Worm (Caenorhabditis elegans) whole organism, L4/young adult: ENCODE data around the gene fbxb-102.

ENCODE experiments used
- W03F9.2 ChIP-seq: fragments of 150-350 bp; optimal IDR thresholded peaks from 2 replicates; lab custom pipeline; 2014; ENCODE audit warnings: missing biosample characterization, missing genetic modification characterization
- dao-5 ChIP-seq: sonication (generic microtip); optimal IDR thresholded peaks from 2 replicates; lab custom pipeline; 2016; ENCODE audit warnings: missing genotype, missing genetic modification characterization, moderate library complexity, missing compliant biosample characterization
- him-1 ChIP-seq: sonication (generic microtip); optimal IDR thresholded peaks from 2 replicates; lab custom pipeline; 2016; ENCODE audit warnings: missing genotype, missing genetic modification reagents, missing genetic modification characterization, missing compliant biosample characterization

DNA sequence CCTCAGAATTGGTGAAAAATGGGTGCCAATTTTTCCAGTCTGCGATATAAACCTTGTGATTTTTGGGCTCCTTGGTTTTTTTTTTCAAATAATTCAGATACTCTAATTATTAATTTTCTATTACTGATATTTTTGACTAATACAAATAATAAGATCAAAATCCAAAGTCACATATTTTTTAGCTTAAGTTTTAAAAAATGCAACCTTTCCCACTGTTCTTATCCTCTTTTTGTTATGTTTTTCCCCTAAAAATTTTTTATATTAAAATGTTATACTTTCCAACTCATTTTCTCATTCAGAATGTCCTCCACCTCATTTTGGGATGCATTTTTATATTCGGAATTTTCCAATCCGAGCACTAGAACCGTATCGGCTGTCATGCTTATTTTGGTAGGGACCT lies 48.2 kb downstream of the fbxb-102 start, which contains the start of gene srx-120:
- TF ChIP-seq W03F9.2: no peak
- no peak for TF ChIP-seq him-1 (tag; lab: Kevin White, UChicago)
- TF ChIP-seq dao-5 (tag; lab: Kevin White, UChicago): no peak
